Worm (Caenorhabditis elegans) whole organism, L1 larva: Measurements from ENCODE around the gene C32D5.8.
A peak's percentile ranks its signal among the peaks of the same experiment; 100 is the strongest.

ENCODE experiments used
- C16A3.4 ChIP-seq: fragments of 150-350 bp; optimal IDR thresholded peaks from 2 replicates; lab custom pipeline; 2014; ENCODE audit warnings: missing biosample characterization, missing genetic modification characterization
- C34B4.2 ChIP-seq: sonication (generic microtip); optimal IDR thresholded peaks from 2 replicates; lab custom pipeline; 2017; ENCODE audit warnings: mild to moderate bottlenecking, missing genetic modification characterization, missing compliant biosample characterization
- F16B12.6 ChIP-seq: fragments of 150-350 bp; optimal IDR thresholded peaks from 2 replicates; lab custom pipeline; 2014; ENCODE audit warnings: missing biosample characterization, missing genetic modification characterization
- Y116A8C.19 ChIP-seq: sonication (generic microtip); optimal IDR thresholded peaks from 2 replicates; lab custom pipeline; 2016; ENCODE audit warnings: missing compliant biosample characterization, missing genetic modification characterization, borderline replicate concordance
- aly-2 ChIP-seq: fragments of 150-350 bp; optimal IDR thresholded peaks from 2 replicates; lab custom pipeline; 2014; ENCODE audit warnings: missing biosample characterization, missing genetic modification characterization
- ama-1 ChIP-seq: fragments of 150-350 bp; optimal IDR thresholded peaks from 2 replicates; lab custom pipeline; 2014
- blmp-1 ChIP-seq: fragments of 150-350 bp; optimal IDR thresholded peaks from 2 replicates; lab custom pipeline; 2014; ENCODE audit warnings: missing biosample characterization, missing genetic modification characterization
- ceh-8 ChIP-seq: fragments of 200-800 bp; sonication (Bioruptor generic); optimal IDR thresholded peaks from 2 replicates; lab custom pipeline; 2018; ENCODE audit warnings: mild to moderate bottlenecking, missing genetic modification characterization, moderate library complexity, missing compliant biosample characterization
- ceh-82 ChIP-seq, 3 experiments: fragments of 150-350 bp in 1 of 3; sonication (generic microtip) in 2 of 3; optimal IDR thresholded peaks; 2 replicates each; lab custom pipeline; 2014 to 2017; ENCODE audit warnings: missing biosample characterization in 3 of 3, missing genetic modification characterization in 3 of 3
- ceh-88 ChIP-seq: fragments of 200-800 bp; sonication (Bioruptor generic); IDR thresholded peaks from 2 replicates; pipeline ENCODE4 v1.3.6; 2022; ENCODE audit warnings: missing genetic modification characterization, missing compliant biosample characterization
- ceh-90 ChIP-seq: sonication (generic microtip); optimal IDR thresholded peaks from 2 replicates; lab custom pipeline; 2016; ENCODE audit warnings: missing genetic modification characterization, missing compliant biosample characterization
- dpl-1 ChIP-seq, 3 experiments: fragments of 150-350 bp in 2 of 3; sonication (generic microtip) in 1 of 3; optimal IDR thresholded peaks; 2 replicates each; lab custom pipeline; 2014 to 2017; ENCODE audit warnings: missing biosample characterization in 3 of 3, missing genetic modification characterization in 3 of 3, missing genetic modification reagents in 3 of 3
- dsc-1 ChIP-seq: sonication (generic microtip); optimal IDR thresholded peaks from 2 replicates; lab custom pipeline; 2016; ENCODE audit warnings: mild to moderate bottlenecking, missing genetic modification characterization, missing compliant biosample characterization
- efl-1 ChIP-seq, 4 experiments: fragments of 150-350 bp; optimal IDR thresholded peaks in 3 of 4; peaks in 1 of 4; 1 replicate in 1 of 4; 2 replicates in 3 of 4; lab custom pipeline; 2014; ENCODE audit warnings: missing biosample characterization in 2 of 4, missing genetic modification characterization in 2 of 4, missing genetic modification reagents in 2 of 4
- egl-13 ChIP-seq: sonication (generic microtip); optimal IDR thresholded peaks from 2 replicates; lab custom pipeline; 2016; ENCODE audit warnings: missing genotype, missing genetic modification reagents, missing genetic modification characterization, missing compliant biosample characterization
- elt-2 ChIP-seq: sonication (generic microtip); optimal IDR thresholded peaks from 2 replicates; lab custom pipeline; 2016; ENCODE audit warnings: missing genetic modification characterization, mild to moderate bottlenecking, inconsistent platforms, missing compliant biosample characterization, missing genetic modification reagents
- elt-3 ChIP-seq, 6 experiments: fragments of 150-350 bp in 1 of 6; sonication (generic microtip); optimal IDR thresholded peaks; 2 replicates each; lab custom pipeline; 2017 to 2018; ENCODE audit warnings: missing biosample characterization in 6 of 6, missing genetic modification characterization in 6 of 6, inconsistent platforms in 1 of 6
- fkh-8 ChIP-seq: sonication (generic microtip); optimal IDR thresholded peaks from 2 replicates; lab custom pipeline; 2016; ENCODE audit warnings: mild to moderate bottlenecking, missing genetic modification characterization, missing compliant biosample characterization
- lin-14 ChIP-seq: fragments of 200-800 bp; sonication (Bioruptor generic); optimal IDR thresholded peaks from 2 replicates; lab custom pipeline; 2018; ENCODE audit warnings: mild to moderate bottlenecking, missing genetic modification characterization, moderate library complexity, missing compliant biosample characterization
- mdl-1 ChIP-seq, 2 experiments: fragments of 150-350 bp; optimal IDR thresholded peaks; 2 replicates each; lab custom pipeline; 2014 to 2017; ENCODE audit warnings: missing biosample characterization in 2 of 2, missing genetic modification characterization in 2 of 2, inconsistent platforms in 1 of 2
- nhr-19 ChIP-seq: fragments of 200-800 bp; sonication (Bioruptor generic); conservative IDR thresholded peaks from 2 replicates; pipeline ENCODE4 v1.3.6; 2022; ENCODE audit warnings: missing genetic modification characterization, missing compliant biosample characterization
- nhr-20 ChIP-seq: sonication (generic microtip); optimal IDR thresholded peaks from 2 replicates; lab custom pipeline; 2016; ENCODE audit warnings: mild to moderate bottlenecking, missing genetic modification characterization, missing compliant biosample characterization
- nhr-237 ChIP-seq: fragments of 150-350 bp; optimal IDR thresholded peaks from 2 replicates; lab custom pipeline; 2014; ENCODE audit warnings: missing biosample characterization, missing genetic modification characterization
- nhr-28 ChIP-seq: fragments of 150-350 bp; optimal IDR thresholded peaks from 2 replicates; lab custom pipeline; 2014; ENCODE audit warnings: missing biosample characterization, missing genetic modification characterization
- nhr-47 ChIP-seq: sonication (generic microtip); optimal IDR thresholded peaks from 2 replicates; lab custom pipeline; 2016; ENCODE audit warnings: mild to moderate bottlenecking, missing genetic modification characterization, moderate library complexity, missing compliant biosample characterization
- nhr-71 ChIP-seq: sonication (generic microtip); optimal IDR thresholded peaks from 2 replicates; lab custom pipeline; 2016; ENCODE audit warnings: mild to moderate bottlenecking, missing genetic modification characterization, moderate library complexity, missing compliant biosample characterization
- nhr-76 ChIP-seq: sonication (generic microtip); optimal IDR thresholded peaks from 2 replicates; lab custom pipeline; 2017; ENCODE audit warnings: missing biosample characterization, missing genetic modification characterization
- nhr-77 ChIP-seq: fragments of 150-350 bp; optimal IDR thresholded peaks from 2 replicates; lab custom pipeline; 2014; ENCODE audit warnings: missing biosample characterization, missing genetic modification characterization
- nhr-84 ChIP-seq: sonication (generic microtip); optimal IDR thresholded peaks from 2 replicates; lab custom pipeline; 2017; ENCODE audit warnings: missing biosample characterization, missing genetic modification characterization
- nhr-85 ChIP-seq: sonication (generic microtip); peaks from one replicate; lab custom pipeline; 2016; ENCODE audit warnings: missing genetic modification characterization, inconsistent platforms, missing compliant biosample characterization
- skn-1 ChIP-seq: fragments of 150-350 bp; optimal IDR thresholded peaks from 2 replicates; lab custom pipeline; 2014; ENCODE audit warnings: missing biosample characterization, missing genetic modification characterization
- snu-23 ChIP-seq: sonication (generic microtip); optimal IDR thresholded peaks from 2 replicates; lab custom pipeline; 2016; ENCODE audit warnings: missing genetic modification characterization, missing compliant biosample characterization
- swsn-7 ChIP-seq: sonication (generic microtip); optimal IDR thresholded peaks from 2 replicates; lab custom pipeline; 2016; ENCODE audit warnings: missing genetic modification characterization, missing compliant biosample characterization
- tbx-2 ChIP-seq: sonication (generic microtip); optimal IDR thresholded peaks from 2 replicates; lab custom pipeline; 2016; ENCODE audit warnings: missing genetic modification characterization, missing compliant biosample characterization
- unc-130 ChIP-seq: fragments of 150-350 bp; optimal IDR thresholded peaks from 2 replicates; lab custom pipeline; 2017; ENCODE audit warnings: missing biosample characterization, missing genetic modification characterization, inconsistent platforms
- unc-30 ChIP-seq: sonication (generic microtip); optimal IDR thresholded peaks from 2 replicates; lab custom pipeline; 2017; ENCODE audit warnings: missing biosample characterization, missing genetic modification characterization
- unc-62 ChIP-seq: fragments of 150-350 bp; optimal IDR thresholded peaks from 2 replicates; lab custom pipeline; 2014; ENCODE audit warnings: missing biosample characterization, missing genetic modification reagents, missing genetic modification characterization
- unc-98 ChIP-seq: fragments of 200-800 bp; sonication (Bioruptor generic); IDR thresholded peaks from 2 replicates; pipeline ENCODE4 v1.3.6; 2022; ENCODE audit warnings: missing genetic modification characterization, missing compliant biosample characterization
- zip-4 ChIP-seq: fragments of 200-800 bp; sonication (Bioruptor generic); optimal IDR thresholded peaks from 2 replicates; lab custom pipeline; 2018; ENCODE audit warnings: mild to moderate bottlenecking, missing genetic modification characterization, moderate library complexity, missing compliant biosample characterization
- ztf-11 ChIP-seq, 2 experiments: sonication (generic microtip); optimal IDR thresholded peaks; 2 replicates each; lab custom pipeline; 2016 to 2017; ENCODE audit warnings: missing genetic modification characterization in 2 of 2, missing biosample characterization in 1 of 2, missing compliant biosample characterization in 1 of 2

The C32D5.8 gene

DNA sequence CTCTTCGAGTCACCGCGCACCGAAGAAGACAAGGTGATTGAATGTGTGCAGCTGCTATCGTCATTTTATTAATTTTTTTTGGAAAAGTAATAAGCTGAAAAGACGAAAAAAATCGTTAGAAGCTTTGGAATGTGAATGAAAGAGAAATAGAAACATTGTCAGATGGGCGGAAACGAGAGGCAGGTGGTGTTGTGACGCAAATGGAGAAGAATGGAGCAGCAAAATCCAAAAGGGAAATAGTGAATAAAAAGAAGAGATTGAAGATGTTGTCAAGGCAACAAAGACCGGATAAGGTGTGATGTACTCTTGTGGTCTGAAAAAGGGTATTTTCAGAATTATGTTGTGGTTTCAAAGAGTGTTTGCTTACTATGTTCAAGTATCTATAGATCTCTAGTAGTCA, 3.3 kb downstream of the C32D5.8 start:
- TF ChIP-seq nhr-77 (tag; lab: Kevin White, UChicago) (peak; percentile 5), egl-13 (tag; lab: Kevin White, UChicago) (no peak), ama-1 (no peak), tbx-2 (tag; lab: Kevin White, UChicago) (no peak), ceh-90 (tag; lab: Kevin White, UChicago) (no peak), ceh-88 (GFP tag; lab: Robert Waterston, UW) (no peak), aly-2 (tag; lab: Kevin White, UChicago) (no peak), fkh-8 (tag; lab: Kevin White, UChicago) (peak; percentile 96), nhr-19 (GFP tag; lab: Robert Waterston, UW) (no peak), nhr-84 (no peak), nhr-85 (no peak), Y116A8C.19 (tag; lab: Kevin White, UChicago) (no peak), skn-1 (tag; lab: Kevin White, UChicago) (no peak), mdl-1 (tag; optimal IDR thresholded peaks at IDR 0.05; lab: Kevin White, UChicago) (no peak), nhr-237 (tag; lab: Kevin White, UChicago) (no peak), ceh-8 (GFP tag; lab: Kevin White, UChicago) (no peak), C16A3.4 (tag; lab: Kevin White, UChicago) (no peak), ztf-11 (tag; optimal IDR thresholded peaks at IDR 0.05; lab: Kevin White, UChicago) (no peak), dsc-1 (tag; lab: Kevin White, UChicago) (peak; percentile 74), dpl-1 (GFP tag; optimal IDR thresholded peaks at IDR 0.05; lab: Kevin White, UChicago) (no peak), nhr-20 (tag; lab: Kevin White, UChicago) (peak; percentile 9), nhr-47 (peak; percentile 36), zip-4 (GFP tag; lab: Kevin White, UChicago) (no peak), unc-30 (tag; lab: Kevin White, UChicago) (no peak), ceh-82 (tag; optimal IDR thresholded peaks at IDR 0.05; lab: Kevin White, UChicago) (no peak), lin-14 (GFP tag; lab: Kevin White, UChicago) (peak; percentile 24), swsn-7 (tag; lab: Kevin White, UChicago) (no peak), elt-3 (tag; optimal IDR thresholded peaks at IDR 0.05; lab: Kevin White, UChicago) (no peak), snu-23 (GFP tag; lab: Kevin White, UChicago) (peak; percentile 4), nhr-28 (tag; lab: Kevin White, UChicago) (no peak), efl-1 (optimal IDR thresholded peaks at IDR 0.05; lab: Kevin White, UChicago) (no peak), efl-1 (GFP tag; optimal IDR thresholded peaks at IDR 0.05 in 1 of 2; lab: Kevin White, UChicago) (no peak), nhr-71 (tag; lab: Kevin White, UChicago) (peak; percentile 64), unc-130 (tag; lab: Kevin White, UChicago) (no peak), F16B12.6 (tag; lab: Kevin White, UChicago) (no peak), nhr-76 (tag; lab: Kevin White, UChicago) (no peak)

DNA sequence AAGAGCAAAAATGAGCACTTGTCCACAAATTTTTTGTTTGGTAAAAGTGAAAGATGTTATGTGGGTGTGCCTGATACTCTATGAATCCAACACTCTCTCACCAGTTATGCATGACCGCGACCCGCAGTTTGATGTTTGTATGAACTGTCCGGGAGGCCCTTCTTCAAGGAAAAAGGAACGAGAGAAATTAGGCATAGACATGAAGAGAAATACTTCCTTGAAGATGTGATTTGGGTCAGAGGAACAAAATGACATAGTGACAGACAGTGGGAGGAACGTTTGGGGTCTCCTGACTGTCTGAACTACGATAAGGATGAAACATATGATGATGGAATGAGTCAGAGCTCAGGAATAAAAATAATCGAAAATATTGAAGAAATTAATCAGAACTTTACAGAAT, 4.7 kb downstream of the C32D5.8 start:
- no peak for TF ChIP-seq F16B12.6 (tag; lab: Kevin White, UChicago)
- peak; percentile 79 for TF ChIP-seq blmp-1 (tag; lab: Kevin White, UChicago)
- peak; percentile 14 for TF ChIP-seq nhr-85
- peak; percentile 18 for TF ChIP-seq lin-14 (GFP tag; lab: Kevin White, UChicago)
- TF ChIP-seq ceh-90 (tag; lab: Kevin White, UChicago) = no peak
- no peak for TF ChIP-seq elt-2
- no peak for TF ChIP-seq swsn-7 (tag; lab: Kevin White, UChicago)

DNA sequence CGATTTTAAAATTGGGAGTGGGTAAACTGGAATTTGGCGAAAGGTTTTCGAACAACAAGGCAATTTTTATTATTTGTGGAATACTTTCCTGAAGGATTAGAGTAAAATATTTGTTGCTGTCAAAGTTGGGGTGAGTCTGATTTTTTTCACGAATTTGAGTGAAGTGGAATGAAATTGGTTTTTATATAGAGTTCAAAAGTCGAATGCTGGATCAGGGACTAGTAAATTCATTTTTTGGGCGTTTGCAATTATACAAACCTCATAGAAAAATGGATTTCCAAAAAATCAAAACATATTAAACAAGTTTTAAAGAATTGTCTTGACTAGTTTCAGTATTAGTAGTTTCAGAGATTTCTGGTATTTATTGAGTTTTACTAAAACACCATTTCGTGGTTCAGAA, 5.8 kb downstream of the C32D5.8 start, which contains the start of gene C32D5.7:
Gene C32D5.7, minus strand, starts transcription at position 101 of the 400 bp plus-strand sequence.
- TF ChIP-seq C34B4.2 (tag; lab: Kevin White, UChicago) (no peak), unc-98 (GFP tag; lab: Robert Waterston, UW) (no peak), nhr-47 (no peak), unc-62 (no peak)
- TF ChIP-seq, all 84 proteins: peak for 0
